Worm (Caenorhabditis elegans) whole organism, late embryonic: Measurements from ENCODE around the gene W06D11.5.

Experiments used
- F13H6.1 ChIP-seq: sonication (generic microtip); optimal IDR thresholded peaks from 2 replicates; lab custom pipeline; 2016; ENCODE audit warnings: missing genetic modification characterization, missing compliant biosample characterization
- K02D7.2 ChIP-seq: sonication (generic microtip); optimal IDR thresholded peaks from 2 replicates; lab custom pipeline; 2017; ENCODE audit warnings: mild to moderate bottlenecking, missing genetic modification characterization, missing compliant biosample characterization
- ceh-24 ChIP-seq: sonication (generic microtip); optimal IDR thresholded peaks from 2 replicates; lab custom pipeline; 2016; ENCODE audit warnings: mild to moderate bottlenecking, missing genetic modification characterization, missing compliant biosample characterization
- elt-2 ChIP-seq: sonication (generic microtip); optimal IDR thresholded peaks from 2 replicates; lab custom pipeline; 2016; ENCODE audit warnings: missing genetic modification reagents, missing genetic modification characterization, missing compliant biosample characterization
- elt-4 ChIP-seq: sonication (generic microtip); optimal IDR thresholded peaks from 2 replicates; lab custom pipeline; 2016; ENCODE audit warnings: missing genetic modification characterization, missing compliant biosample characterization
- lim-6 ChIP-seq: sonication (generic microtip); optimal IDR thresholded peaks from 2 replicates; lab custom pipeline; 2016; ENCODE audit warnings: missing genetic modification characterization, missing compliant biosample characterization
- nhr-11 ChIP-seq: fragments of 150-350 bp; optimal IDR thresholded peaks from 2 replicates; lab custom pipeline; 2014; ENCODE audit warnings: missing biosample characterization, missing genetic modification characterization
- pag-3 ChIP-seq: sonication (generic microtip); optimal IDR thresholded peaks from 2 replicates; lab custom pipeline; 2016; ENCODE audit warnings: missing compliant biosample characterization, missing genetic modification characterization, borderline replicate concordance
- pat-9 ChIP-seq: fragments of 200-800 bp; sonication (Bioruptor generic); optimal IDR thresholded peaks from 2 replicates; lab custom pipeline; 2018; ENCODE audit warnings: mild to moderate bottlenecking, missing genetic modification characterization, moderate library complexity, missing compliant biosample characterization
- pha-4 ChIP-seq: fragments of 150-350 bp; optimal IDR thresholded peaks from 2 replicates; lab custom pipeline; 2018; ENCODE audit warnings: missing biosample characterization, missing genetic modification reagents, missing genetic modification characterization
- pqm-1 ChIP-seq: sonication (generic microtip); optimal IDR thresholded peaks from 2 replicates; lab custom pipeline; 2016; ENCODE audit warnings: missing genetic modification characterization, missing compliant biosample characterization
- rnt-1 ChIP-seq: sonication (generic microtip); optimal IDR thresholded peaks from 2 replicates; lab custom pipeline; 2016; ENCODE audit warnings: missing genetic modification characterization, missing compliant biosample characterization
- ttx-3 ChIP-seq: sonication (generic microtip); optimal IDR thresholded peaks from 2 replicates; lab custom pipeline; 2016; ENCODE audit warnings: missing genetic modification reagents, missing genetic modification characterization, missing compliant biosample characterization
- zip-5 ChIP-seq: sonication (generic microtip); optimal IDR thresholded peaks from 2 replicates; lab custom pipeline; 2016; ENCODE audit warnings: missing genetic modification characterization, missing compliant biosample characterization

DNA sequence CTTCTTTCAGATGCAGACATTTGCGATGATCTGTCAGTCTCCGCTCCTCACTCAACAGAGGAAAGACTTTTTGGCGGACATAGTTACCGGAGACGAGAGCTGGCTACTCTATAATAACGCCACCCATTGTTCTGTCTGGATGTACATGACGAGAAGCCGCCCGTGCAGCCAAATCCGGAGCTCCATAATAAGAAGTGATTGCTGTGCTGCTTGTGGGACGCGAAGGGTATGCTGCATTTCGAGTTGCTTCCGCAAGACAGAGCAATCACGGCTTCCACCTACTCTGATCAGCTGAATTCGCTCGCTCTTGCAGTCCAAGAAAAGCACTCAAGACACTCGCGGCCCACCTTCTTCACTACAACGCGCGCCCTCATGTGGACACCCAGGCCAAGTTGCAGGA, 13.8 kb downstream of the W06D11.5 start:
- TF ChIP-seq elt-4 (tag; lab: Kevin White, UChicago): no peak
- TF ChIP-seq pqm-1 (tag; lab: Kevin White, UChicago): no peak
- TF ChIP-seq ttx-3 (tag; lab: Kevin White, UChicago): no peak
- no peak for TF ChIP-seq pat-9 (tag; lab: Kevin White, UChicago)
- no peak for TF ChIP-seq nhr-11
- TF ChIP-seq lim-6 (tag; lab: Kevin White, UChicago): no peak
- TF ChIP-seq K02D7.2 (tag; lab: Kevin White, UChicago): no peak
- TF ChIP-seq pha-4 (tag; lab: Kevin White, UChicago): no peak
- TF ChIP-seq rnt-1 (tag; lab: Kevin White, UChicago): no peak
- no peak for TF ChIP-seq F13H6.1 (tag; lab: Kevin White, UChicago)
- no peak for TF ChIP-seq zip-5 (tag; lab: Kevin White, UChicago)
- no peak for TF ChIP-seq pag-3 (tag; lab: Kevin White, UChicago)
- TF ChIP-seq elt-2 (tag; lab: Kevin White, UChicago): no peak
- no peak for TF ChIP-seq ceh-24
